Worm (Caenorhabditis elegans) whole organism, L4 larva: ENCODE measurements around the gene hlh-4.

ENCODE experiments used
- ceh-28 ChIP-seq: fragments of 150-350 bp; optimal IDR thresholded peaks from 2 replicates; lab custom pipeline; 2014; ENCODE audit warnings: missing biosample characterization, missing genetic modification reagents, missing genetic modification characterization
- ceh-82 ChIP-seq: sonication (generic microtip); optimal IDR thresholded peaks from 2 replicates; lab custom pipeline; 2017; ENCODE audit warnings: missing biosample characterization, missing genetic modification characterization
- dmd-6 ChIP-seq: fragments of 200-800 bp; sonication (Bioruptor generic); IDR thresholded peaks from 2 replicates; pipeline ENCODE4 v1.3.6; 2022; ENCODE audit warnings: missing genetic modification reagents, missing genetic modification characterization, missing compliant biosample characterization
- egl-27 ChIP-seq: sonication (generic microtip); optimal IDR thresholded peaks from 3 replicates; lab custom pipeline; 2017; ENCODE audit warnings: missing biosample characterization, missing genetic modification reagents, missing genetic modification characterization
- fos-1 ChIP-seq: fragments of 150-350 bp; optimal IDR thresholded peaks from 2 replicates; lab custom pipeline; 2014; ENCODE audit warnings: missing biosample characterization, missing genetic modification characterization
- lin-13 ChIP-seq: fragments of 150-350 bp; optimal IDR thresholded peaks from 2 replicates; lab custom pipeline; 2014; ENCODE audit warnings: missing biosample characterization, missing genetic modification reagents, missing genetic modification characterization
- lin-15B ChIP-seq: fragments of 150-350 bp; sonication (generic microtip); optimal IDR thresholded peaks from 3 replicates; lab custom pipeline; 2014; ENCODE audit warnings: missing biosample characterization, missing genetic modification characterization
- lin-29 ChIP-seq: fragments of 200-800 bp; sonication (Bioruptor generic); IDR thresholded peaks from 2 replicates; pipeline ENCODE4 v1.3.6; 2022; ENCODE audit warnings: missing genetic modification reagents, missing genetic modification characterization, missing compliant biosample characterization
- lsy-2 ChIP-seq, 2 experiments: fragments of 150-350 bp in 1 of 2; sonication (generic microtip) in 1 of 2; optimal IDR thresholded peaks; 2 replicates each; lab custom pipeline; 2014 to 2017; ENCODE audit warnings: missing biosample characterization in 2 of 2, missing genetic modification characterization in 2 of 2
- nhr-111 ChIP-seq: fragments of 200-800 bp; sonication (Bioruptor generic); optimal IDR thresholded peaks from 2 replicates; lab custom pipeline; 2018; ENCODE audit warnings: mild to moderate bottlenecking, missing genetic modification characterization, missing compliant biosample characterization
- nhr-28 ChIP-seq: fragments of 150-350 bp; optimal IDR thresholded peaks from 2 replicates; lab custom pipeline; 2014; ENCODE audit warnings: missing biosample characterization, missing genetic modification characterization
- unc-62 ChIP-seq, 3 experiments: fragments of 150-350 bp in 1 of 3; sonication (generic microtip); optimal IDR thresholded peaks in 2 of 3; peaks in 1 of 3; 1 replicate in 1 of 3; 2 replicates in 2 of 3; lab custom pipeline; 2014 to 2017; ENCODE audit warnings: missing biosample characterization in 3 of 3, missing genetic modification characterization in 3 of 3, missing genetic modification reagents in 3 of 3, missing genotype in 1 of 3

DNA sequence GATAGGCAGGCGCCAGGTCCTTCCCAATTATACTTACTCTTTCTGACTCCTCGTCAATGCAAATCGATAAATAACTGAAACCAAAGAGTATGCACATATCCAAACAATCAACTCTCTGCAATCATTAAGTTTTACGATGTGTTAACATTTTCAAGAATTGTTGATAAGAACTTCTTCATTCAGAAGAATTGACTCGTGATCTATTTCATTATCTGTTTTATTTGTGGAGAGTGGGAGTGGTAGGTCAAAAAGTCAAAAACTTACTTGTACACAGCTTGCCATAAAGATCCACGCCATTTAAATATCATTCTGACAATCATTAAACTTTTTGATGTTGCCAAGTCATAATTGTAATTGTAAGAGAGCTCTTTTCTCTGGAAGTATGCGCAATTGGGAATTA lies 49.5 kb downstream of the hlh-4 start:
- TF ChIP-seq nhr-111 (GFP tag; lab: Kevin White, UChicago) (no peak), nhr-28 (tag; lab: Kevin White, UChicago) (no peak), fos-1 (tag; lab: Kevin White, UChicago) (no peak), lin-29 (no peak), lsy-2 (tag; optimal IDR thresholded peaks at IDR 0.05; lab: Kevin White, UChicago) (no peak), unc-62 (GFP tag; optimal IDR thresholded peaks at IDR 0.05 in 1 of 2; lab: Kevin White, UChicago) (no peak), unc-62 (tag; optimal IDR thresholded peaks at IDR 0.05; lab: Kevin White, UChicago) (no peak), lin-15B (tag; lab: Kevin White, UChicago) (no peak), egl-27 (no peak), dmd-6 (no peak), ceh-28 (tag; lab: Kevin White, UChicago) (no peak), ceh-82 (tag; lab: Kevin White, UChicago) (no peak), lin-13 (GFP tag; lab: Kevin White, UChicago) (no peak)
